Fruit fly (Drosophila melanogaster) whole organism, adult: ENCODE results near the gene CG44139.
A peak's percentile ranks its signal among the peaks of the same experiment; 100 is the strongest.

Source experiments
- CG11617 ChIP-seq: fragments of 200-800 bp; sonication (Bioruptor generic); optimal IDR thresholded peaks from 2 replicates; lab custom pipeline; 2017; ENCODE audit warnings: mild to moderate bottlenecking, missing biosample characterization, missing genetic modification reagents, missing genetic modification characterization
- CG12768 ChIP-seq: fragments of 200-800 bp; sonication (Bioruptor generic); optimal IDR thresholded peaks from 2 replicates; lab custom pipeline; 2017; ENCODE audit warnings: missing biosample characterization, missing genetic modification characterization, mild to moderate bottlenecking, moderate library complexity, missing genetic modification reagents
- CG14711 ChIP-seq: fragments of 200-800 bp; sonication (Bioruptor generic); optimal IDR thresholded peaks from 2 replicates; lab custom pipeline; 2018; ENCODE audit warnings: missing biosample characterization, mild to moderate bottlenecking, missing genetic modification characterization, moderate library complexity
- CG1620 ChIP-seq: fragments of 200-800 bp; sonication (Bioruptor generic); optimal IDR thresholded peaks from 2 replicates; lab custom pipeline; 2016; ENCODE audit warnings: missing biosample characterization, missing genetic modification characterization
- CG33017 ChIP-seq: fragments of 200-800 bp; sonication (Bioruptor generic); optimal IDR thresholded peaks from 2 replicates; lab custom pipeline; 2018; ENCODE audit warnings: missing biosample characterization, mild to moderate bottlenecking, missing genetic modification characterization, moderate library complexity
- CG5204 ChIP-seq: fragments of 200-800 bp; sonication (Bioruptor generic); optimal IDR thresholded peaks from 2 replicates; lab custom pipeline; 2016; ENCODE audit warnings: missing biosample characterization, missing genetic modification characterization
- CG7045 ChIP-seq: fragments of 200-800 bp; sonication (Bioruptor generic); optimal IDR thresholded peaks from 2 replicates; lab custom pipeline; 2017; ENCODE audit warnings: missing biosample characterization, mild to moderate bottlenecking, missing genetic modification characterization
- CG7101 ChIP-seq: fragments of 200-800 bp; sonication (Bioruptor generic); optimal IDR thresholded peaks from 2 replicates; lab custom pipeline; 2018; ENCODE audit warnings: missing biosample characterization, mild to moderate bottlenecking, missing genetic modification characterization, moderate library complexity
- Clk ChIP-seq: fragments of 200-800 bp; sonication (Bioruptor generic); optimal IDR thresholded peaks from 2 replicates; lab custom pipeline; 2017; ENCODE audit warnings: missing biosample characterization, missing genetic modification characterization
- Crg-1 ChIP-seq: fragments of 200-800 bp; sonication (Bioruptor generic); optimal IDR thresholded peaks from 2 replicates; lab custom pipeline; 2016; ENCODE audit warnings: missing biosample characterization, missing genetic modification characterization
- Hr96 ChIP-seq: fragments of 200-800 bp; sonication (Bioruptor generic); optimal IDR thresholded peaks from 2 replicates; lab custom pipeline; 2016; ENCODE audit warnings: missing biosample characterization, missing genetic modification characterization
- Mnt ChIP-seq: fragments of 200-800 bp; sonication (Bioruptor generic); optimal IDR thresholded peaks from 2 replicates; lab custom pipeline; 2016; ENCODE audit warnings: missing biosample characterization, mild to moderate bottlenecking, missing genetic modification characterization
- bab1 ChIP-seq: fragments of 200-800 bp; sonication (Bioruptor generic); optimal IDR thresholded peaks from 3 replicates; lab custom pipeline; 2019; ENCODE audit warnings: missing biosample characterization, mild to moderate bottlenecking, missing genetic modification characterization, moderate library complexity
- cic ChIP-seq: fragments of 200-800 bp; sonication (Bioruptor generic); optimal IDR thresholded peaks from 2 replicates; lab custom pipeline; 2017; ENCODE audit warnings: missing biosample characterization, mild to moderate bottlenecking, missing genetic modification characterization, moderate library complexity
- cnc ChIP-seq, 2 experiments: fragments of >200 bp; optimal IDR thresholded peaks; 2 replicates each; lab custom pipeline; 2017
- kay ChIP-seq: fragments of 200-800 bp; sonication (Bioruptor generic); peaks from one replicate; lab custom pipeline; 2016; ENCODE audit warnings: missing biosample characterization, missing genetic modification characterization, borderline replicate concordance
- ovo ChIP-seq: fragments of 200-800 bp; sonication (Bioruptor generic); optimal IDR thresholded peaks from 2 replicates; lab custom pipeline; 2016; ENCODE audit warnings: missing biosample characterization, missing genetic modification characterization
- pad ChIP-seq: fragments of 200-800 bp; sonication (Bioruptor generic); optimal IDR thresholded peaks from 3 replicates; lab custom pipeline; 2017; ENCODE audit warnings: missing biosample characterization, missing genetic modification characterization, mild to moderate bottlenecking, moderate library complexity, missing genetic modification reagents
- tj ChIP-seq: fragments of 200-800 bp; sonication (Bioruptor generic); optimal IDR thresholded peaks from 3 replicates; lab custom pipeline; 2017; ENCODE audit warnings: missing biosample characterization, mild to moderate bottlenecking, missing genetic modification characterization, moderate library complexity
- toe ChIP-seq: fragments of 200-800 bp; sonication (Bioruptor generic); optimal IDR thresholded peaks from 2 replicates; lab custom pipeline; 2016; ENCODE audit warnings: missing biosample characterization, missing genetic modification characterization

The CG44139 gene

DNA sequence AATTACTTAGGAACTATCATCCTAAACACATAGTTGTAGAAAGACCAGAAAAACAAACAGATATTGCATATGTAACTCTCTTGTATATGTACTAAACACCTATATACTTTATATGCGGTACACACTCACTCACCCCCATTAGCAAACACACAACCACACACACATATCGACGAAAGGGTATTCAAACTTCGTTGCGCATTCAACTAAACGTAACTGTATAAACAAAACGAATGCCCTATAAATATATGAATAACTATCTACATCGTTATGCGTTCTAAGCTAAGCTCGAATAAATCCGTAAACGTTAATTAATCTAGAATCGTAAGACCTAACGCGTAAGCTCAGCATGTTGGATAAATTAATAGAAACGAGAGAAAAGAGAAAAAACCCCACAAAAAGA is 34.6 kb downstream of the CG44139 start:
- no peak for TF ChIP-seq bab1 (GFP tag; lab: Kevin White, UChicago)

DNA sequence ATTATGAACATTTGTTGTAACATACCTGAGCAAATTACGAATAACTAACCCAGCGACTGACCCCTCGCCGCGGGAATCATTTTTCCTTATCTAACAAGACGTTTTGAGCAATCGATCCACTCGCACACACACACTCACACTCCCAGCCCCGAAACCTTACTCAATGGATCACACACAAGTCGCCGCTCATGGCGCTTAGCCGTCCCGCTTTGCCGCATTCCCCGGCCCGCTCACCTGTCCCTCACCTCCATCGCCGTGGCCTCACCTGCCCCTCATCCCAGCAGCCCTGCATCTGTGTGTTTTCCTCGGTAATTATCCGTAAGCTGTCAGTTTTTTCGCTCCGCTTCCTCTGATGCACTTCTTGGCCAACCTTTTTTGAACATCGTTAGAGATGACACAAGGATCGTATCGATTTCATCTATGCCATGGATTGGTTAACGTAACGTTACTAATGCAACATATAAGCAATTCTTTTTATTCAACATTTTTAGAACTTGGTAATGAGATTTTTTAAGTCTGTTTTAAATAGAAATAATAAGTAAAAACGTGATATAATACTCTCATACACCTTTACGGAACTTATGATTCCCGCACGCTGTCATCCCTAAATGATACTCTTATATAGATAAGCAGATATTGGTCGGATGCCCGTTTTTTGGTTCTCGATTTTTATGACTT is 36.9 kb downstream of the CG44139 start:
- TF ChIP-seq Clk: no peak
- TF ChIP-seq ovo: no peak
- no peak for TF ChIP-seq CG11617 (GFP tag; lab: Kevin White, UChicago)
- TF ChIP-seq Hr96 (GFP tag; lab: Kevin White, UChicago): no peak
- no peak for TF ChIP-seq Crg-1 (GFP tag; lab: Kevin White, UChicago)
- TF ChIP-seq Mnt (GFP tag; lab: Kevin White, UChicago): no peak
- TF ChIP-seq CG12768 (GFP tag; lab: Kevin White, UChicago): no peak

DNA sequence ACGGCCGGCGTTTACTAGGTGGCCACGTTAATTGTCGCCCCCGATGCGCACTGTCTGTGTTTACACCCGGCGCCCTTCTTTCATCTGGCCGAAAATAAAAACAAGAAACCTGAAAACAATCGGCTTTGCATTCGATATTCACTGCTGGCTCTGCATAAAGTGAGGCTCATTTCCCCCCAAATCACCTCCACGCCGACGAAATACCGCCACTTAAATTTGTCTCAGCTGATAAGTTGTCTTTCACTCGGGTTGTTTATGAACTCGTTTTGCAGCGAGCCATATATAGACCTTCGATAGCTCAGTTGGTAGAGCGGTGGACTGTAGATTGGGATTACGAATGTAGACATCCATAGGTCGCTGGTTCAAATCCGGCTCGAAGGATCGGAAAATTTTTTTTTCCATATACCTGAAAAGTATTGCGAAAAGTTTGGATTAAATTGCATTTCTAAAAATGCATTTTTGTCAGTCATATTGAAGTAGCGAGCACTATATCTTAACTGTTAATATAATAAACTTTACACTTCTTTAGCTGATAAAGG is 37.8 kb downstream of the CG44139 start:
- TF ChIP-seq CG11617 (GFP tag; lab: Kevin White, UChicago) (no peak), cic (GFP tag; lab: Kevin White, UChicago) (no peak), tj (GFP tag; lab: Kevin White, UChicago) (peak; percentile 72)

DNA sequence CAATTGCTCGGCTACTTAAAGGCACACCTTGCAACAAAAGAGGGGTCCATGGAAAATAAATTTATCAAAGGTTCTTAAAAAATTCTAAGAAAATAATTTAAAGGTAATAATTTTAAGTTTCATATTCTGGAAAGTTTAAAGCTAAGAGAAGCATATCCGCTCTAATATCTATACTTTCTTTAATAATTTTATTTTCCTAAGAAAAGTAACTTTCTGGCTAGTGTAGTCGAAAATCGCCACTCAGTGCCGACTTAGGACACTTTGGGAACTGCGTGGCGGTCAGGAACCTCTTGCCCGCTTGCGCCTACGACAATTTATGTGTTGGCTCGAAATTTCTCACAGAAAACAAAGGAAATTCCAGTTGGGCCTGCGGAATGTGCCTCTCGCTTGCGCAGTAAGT is 41.8 kb downstream of the CG44139 start:
- TF ChIP-seq cnc (optimal IDR thresholded peaks at IDR 0.05; lab: Kevin White, UChicago) (no peak), CG33017 (tag; lab: Kevin White, UChicago) (no peak), tj (GFP tag; lab: Kevin White, UChicago) (no peak), Clk (no peak), pad (GFP tag; lab: Kevin White, UChicago) (no peak), CG1620 (GFP tag; lab: Kevin White, UChicago) (no peak), cic (GFP tag; lab: Kevin White, UChicago) (no peak), ovo (no peak), CG7101 (tag; lab: Kevin White, UChicago) (no peak), Crg-1 (GFP tag; lab: Kevin White, UChicago) (no peak), CG11617 (GFP tag; lab: Kevin White, UChicago) (no peak), CG14711 (tag; lab: Kevin White, UChicago) (no peak), Hr96 (GFP tag; lab: Kevin White, UChicago) (no peak), kay (GFP tag; lab: Kevin White, UChicago) (no peak), Mnt (GFP tag; lab: Kevin White, UChicago) (no peak), CG7045 (GFP tag; lab: Kevin White, UChicago) (no peak), CG12768 (GFP tag; lab: Kevin White, UChicago) (no peak), toe (no peak), CG5204 (no peak)

DNA sequence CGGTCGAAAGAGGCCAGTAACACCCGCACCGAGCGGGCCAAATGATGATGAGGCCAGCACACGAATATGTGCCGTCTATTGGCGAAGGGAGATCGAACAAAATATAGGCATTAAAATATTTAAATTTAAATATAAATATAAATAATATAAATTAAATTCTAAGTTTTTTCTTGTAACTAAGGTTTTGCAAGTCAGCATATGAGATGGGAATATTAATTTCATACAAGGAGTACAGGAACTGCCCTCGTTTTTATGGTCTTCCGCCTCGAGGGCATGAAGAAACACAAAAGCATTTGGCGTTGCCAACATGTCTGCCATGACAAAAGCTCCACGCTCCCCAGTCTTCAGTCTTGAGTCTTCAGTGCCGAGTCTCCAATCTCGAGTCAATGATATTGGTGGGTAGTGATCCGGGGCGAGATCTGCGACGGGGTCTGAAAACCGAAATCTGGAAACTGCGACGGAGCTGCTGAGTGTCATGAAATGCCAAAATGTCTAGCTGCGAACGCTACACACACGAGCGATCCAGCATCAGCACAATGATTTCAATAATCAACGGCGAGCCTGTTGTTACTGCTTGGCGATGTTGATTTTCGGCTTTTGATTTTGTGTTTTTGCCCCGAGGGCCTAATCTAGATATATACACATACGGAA is 43.2 kb downstream of the CG44139 start:
- no peak for TF ChIP-seq ovo
- TF ChIP-seq CG1620 (GFP tag; lab: Kevin White, UChicago): no peak
- no peak for TF ChIP-seq CG33017 (tag; lab: Kevin White, UChicago)
- TF ChIP-seq CG7045 (GFP tag; lab: Kevin White, UChicago): no peak
- no peak for TF ChIP-seq CG5204
- TF ChIP-seq pad (GFP tag; lab: Kevin White, UChicago): no peak
- no peak for TF ChIP-seq Crg-1 (GFP tag; lab: Kevin White, UChicago)
- TF ChIP-seq CG12768 (GFP tag; lab: Kevin White, UChicago): no peak
- no peak for TF ChIP-seq bab1 (GFP tag; lab: Kevin White, UChicago)
- TF ChIP-seq cnc (optimal IDR thresholded peaks at IDR 0.05; lab: Kevin White, UChicago): no peak
- TF ChIP-seq kay (GFP tag; lab: Kevin White, UChicago): no peak
- no peak for TF ChIP-seq CG7101 (tag; lab: Kevin White, UChicago)
- TF ChIP-seq cic (GFP tag; lab: Kevin White, UChicago): no peak
- TF ChIP-seq Mnt (GFP tag; lab: Kevin White, UChicago): no peak
- no peak for TF ChIP-seq Clk
- TF ChIP-seq Hr96 (GFP tag; lab: Kevin White, UChicago): no peak

DNA sequence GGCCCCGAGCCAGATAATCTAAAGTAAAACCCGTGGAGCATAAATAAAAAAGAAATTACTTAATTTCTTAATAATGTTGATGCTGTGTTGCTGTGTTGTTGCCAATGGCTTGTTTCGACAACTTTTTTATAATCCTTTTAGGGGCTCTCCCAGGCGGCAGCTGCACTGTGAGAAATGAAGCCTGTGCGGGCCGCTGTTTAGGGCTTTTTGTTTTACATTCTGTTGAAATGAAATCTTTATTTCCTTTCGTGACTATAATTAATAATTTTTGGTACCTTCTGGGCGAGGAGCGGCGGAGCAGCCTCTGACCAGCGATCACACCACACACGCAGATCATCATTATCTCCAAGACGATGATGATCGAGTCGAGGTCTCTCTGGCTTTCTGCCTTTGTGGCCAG is 46.0 kb downstream of the CG44139 start:
- no peak for TF ChIP-seq CG14711 (tag; lab: Kevin White, UChicago)
- no peak for TF ChIP-seq cic (GFP tag; lab: Kevin White, UChicago)

DNA sequence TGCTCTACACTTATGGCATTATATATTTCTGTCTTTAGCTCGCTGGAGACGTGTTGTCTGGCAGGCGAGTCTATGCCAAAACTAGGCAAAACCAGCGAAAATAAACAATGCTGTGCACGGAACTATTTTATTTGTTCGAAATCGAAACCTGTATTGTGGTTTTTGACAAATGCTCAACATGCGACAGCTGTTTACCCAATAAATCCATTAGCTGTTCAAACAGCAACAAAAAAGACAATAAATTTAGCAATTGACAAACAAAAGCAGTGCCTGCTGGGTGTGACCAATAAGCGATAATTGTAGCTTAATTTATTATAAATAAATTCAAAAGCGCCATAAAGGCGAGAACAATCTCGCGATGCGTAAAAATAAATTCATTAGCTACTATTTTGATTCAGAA is 48.1 kb downstream of the CG44139 start:
- no peak for TF ChIP-seq pad (GFP tag; lab: Kevin White, UChicago)
- no peak for TF ChIP-seq ovo
- TF ChIP-seq CG11617 (GFP tag; lab: Kevin White, UChicago): no peak
- no peak for TF ChIP-seq CG5204
- no peak for TF ChIP-seq Crg-1 (GFP tag; lab: Kevin White, UChicago)
- no peak for TF ChIP-seq kay (GFP tag; lab: Kevin White, UChicago)
- no peak for TF ChIP-seq CG7045 (GFP tag; lab: Kevin White, UChicago)
- no peak for TF ChIP-seq CG12768 (GFP tag; lab: Kevin White, UChicago)
- no peak for TF ChIP-seq toe
